Worm (Caenorhabditis elegans): ENCODE measurements around the gene ZC132.9.

Gene ZC132.9

DNA sequence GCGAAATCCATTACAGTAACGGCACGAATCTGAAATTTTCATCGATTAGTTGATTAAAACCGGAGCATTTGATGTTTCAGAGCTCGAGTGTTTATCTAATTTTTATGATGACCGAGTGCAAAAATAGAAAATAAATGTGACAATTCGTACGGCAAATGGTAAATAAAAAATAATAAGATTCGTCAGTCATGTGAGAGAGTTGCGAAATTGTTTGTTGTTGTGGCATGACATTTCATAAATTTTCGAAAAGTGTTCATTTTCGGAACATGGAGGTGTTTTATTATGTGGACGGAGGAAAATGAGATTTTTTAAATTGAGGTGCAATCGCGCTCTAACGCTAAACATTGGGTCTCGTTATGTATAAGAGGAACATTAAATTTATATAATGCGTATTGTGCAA, 22.0 kb upstream of the ZC132.9 start:
- TF ChIP-seq pha-2 (tag; optimal IDR thresholded peaks at IDR 0.05) = no peak
- TF ChIP-seq ceh-22 (tag; optimal IDR thresholded peaks at IDR 0.05) = no peak
- no peak for TF ChIP-seq ref-2 (tag; optimal IDR thresholded peaks at IDR 0.05)
- no peak for TF ChIP-seq unc-42 (tag; optimal IDR thresholded peaks at IDR 0.05)
- TF ChIP-seq tbx-2 (tag; optimal IDR thresholded peaks at IDR 0.05) = no peak
- TF ChIP-seq ama-1 (optimal IDR thresholded peaks at IDR 0.05) = no peak
- no peak for TF ChIP-seq hlh-13 (GFP tag; optimal IDR thresholded peaks at IDR 0.05)
- TF ChIP-seq tbx-7 (tag; optimal IDR thresholded peaks at IDR 0.05) = no peak
- TF ChIP-seq ceh-2 (tag; optimal IDR thresholded peaks at IDR 0.05) = no peak
- no peak for TF ChIP-seq pag-3 (tag; optimal IDR thresholded peaks at IDR 0.05; ENCODE audit: borderline replicate concordance)
- TF ChIP-seq unc-3 (GFP tag; conservative IDR thresholded peaks at IDR 0.05) = no peak
- no peak for TF ChIP-seq unc-3 (tag; optimal IDR thresholded peaks at IDR 0.05)
- no peak for TF ChIP-seq rnt-1 (tag; optimal IDR thresholded peaks at IDR 0.05)
- TF ChIP-seq lin-11 (tag; optimal IDR thresholded peaks at IDR 0.05) = no peak
- TF ChIP-seq gmeb-2 (tag; optimal IDR thresholded peaks at IDR 0.05) = no peak
- no peak for TF ChIP-seq sox-2 (GFP tag; IDR thresholded peaks at IDR 0.05)
- TF ChIP-seq ceh-31 (tag; optimal IDR thresholded peaks at IDR 0.05) = no peak
- no peak for TF ChIP-seq F13H6.1 (tag; optimal IDR thresholded peaks at IDR 0.05)
- no peak for TF ChIP-seq ceh-6 (GFP tag; optimal IDR thresholded peaks at IDR 0.05)
- TF ChIP-seq ahr-1 (tag; optimal IDR thresholded peaks at IDR 0.05) = no peak
- TF ChIP-seq odd-2 (tag; optimal IDR thresholded peaks at IDR 0.05) = no peak

ce11 chrV:4341208-4341607, 21.4 kb upstream of the ZC132.9 start, which contains the start of gene glrx-3:
Gene glrx-3, minus strand, starts transcription at chrV:4341308.
- TF ChIP-seq pros-1 (tag; optimal IDR thresholded peaks at IDR 0.05) = no peak
- TF ChIP-seq ceh-18 (tag; optimal IDR thresholded peaks at IDR 0.05) = no peak
- no peak for TF ChIP-seq ceh-22 (tag; optimal IDR thresholded peaks at IDR 0.05)
- TF ChIP-seq hlh-8 (tag; optimal IDR thresholded peaks at IDR 0.05) = no peak
- TF ChIP-seq unc-86 (tag; optimal IDR thresholded peaks at IDR 0.05) = no peak
- TF ChIP-seq che-1 (tag; optimal IDR thresholded peaks at IDR 0.05) = no peak
- no peak for TF ChIP-seq hlh-15 (tag; optimal IDR thresholded peaks at IDR 0.05)
- no peak for TF ChIP-seq unc-55 (GFP tag; optimal IDR thresholded peaks at IDR 0.05)
- no peak for TF ChIP-seq pha-2 (tag; optimal IDR thresholded peaks at IDR 0.05)
- TF ChIP-seq madf-2 (tag; optimal IDR thresholded peaks at IDR 0.05) = no peak
- no peak for TF ChIP-seq lin-11 (tag; optimal IDR thresholded peaks at IDR 0.05)
- no peak for TF ChIP-seq fkh-6 (tag; optimal IDR thresholded peaks at IDR 0.05)
- no peak for TF ChIP-seq ceh-34 (tag; optimal IDR thresholded peaks at IDR 0.05)
- no peak for TF ChIP-seq sdc-2 (tag; optimal IDR thresholded peaks at IDR 0.05)
- TF ChIP-seq unc-42 (tag; optimal IDR thresholded peaks at IDR 0.05) = no peak
- TF ChIP-seq sox-4 (tag; optimal IDR thresholded peaks at IDR 0.05) = no peak
- no peak for TF ChIP-seq pax-1 (tag; optimal IDR thresholded peaks at IDR 0.05)
- TF ChIP-seq ceh-9 (tag; optimal IDR thresholded peaks at IDR 0.05) = no peak
- TF ChIP-seq ref-2 (tag; optimal IDR thresholded peaks at IDR 0.05) = no peak
- TF ChIP-seq ceh-2 (tag; optimal IDR thresholded peaks at IDR 0.05) = no peak

ce11 chrV:4339479-4339878, 19.7 kb upstream of the ZC132.9 start:
- no peak for TF ChIP-seq ahr-1 (tag; optimal IDR thresholded peaks at IDR 0.05)
- no peak for TF ChIP-seq hlh-15 (tag; optimal IDR thresholded peaks at IDR 0.05)
- no peak for TF ChIP-seq eyg-1 (tag; optimal IDR thresholded peaks at IDR 0.05)
- TF ChIP-seq sdc-2 (tag; optimal IDR thresholded peaks at IDR 0.05) = no peak
- TF ChIP-seq nhr-232 (tag; optimal IDR thresholded peaks at IDR 0.05) = no peak
- no peak for TF ChIP-seq mec-3 (tag; optimal IDR thresholded peaks at IDR 0.05; ENCODE audit: borderline replicate concordance)
- TF ChIP-seq ets-4 (tag; optimal IDR thresholded peaks at IDR 0.05) = no peak
- no peak for TF ChIP-seq ceh-45 (GFP tag; IDR thresholded peaks at IDR 0.05)
- TF ChIP-seq unc-3 (GFP tag; conservative IDR thresholded peaks at IDR 0.05) = no peak
- TF ChIP-seq unc-3 (tag; optimal IDR thresholded peaks at IDR 0.05) = no peak
- TF ChIP-seq fkh-10 (GFP tag; optimal IDR thresholded peaks at IDR 0.05) = no peak
- TF ChIP-seq fax-1 (tag; optimal IDR thresholded peaks at IDR 0.05) = no peak
- no peak for TF ChIP-seq npax-4 (tag; optimal IDR thresholded peaks at IDR 0.05)
- no peak for TF ChIP-seq dmd-4 (tag; optimal IDR thresholded peaks at IDR 0.05; ENCODE audit: borderline replicate concordance)
- TF ChIP-seq unc-42 (tag; optimal IDR thresholded peaks at IDR 0.05) = no peak
- TF ChIP-seq C38D4.7 (GFP tag; optimal IDR thresholded peaks at IDR 0.05) = no peak

Measured in whole organism, late embryonic.